Worm (Caenorhabditis elegans) whole organism, early embryonic: Measurements from ENCODE around the gene dgtr-1.

Source experiments
- ama-1 ChIP-seq: fragments of 150-350 bp; optimal IDR thresholded peaks from 2 replicates; lab custom pipeline; 2014
- hmbx-1 ChIP-seq: sonication (generic microtip); optimal IDR thresholded peaks from 2 replicates; lab custom pipeline; 2016; ENCODE audit warnings: mild to moderate bottlenecking, missing genetic modification characterization, missing compliant biosample characterization
- pes-1 ChIP-seq: fragments of 200-800 bp; sonication (Bioruptor generic); IDR thresholded peaks from 2 replicates; pipeline ENCODE4 v1.3.6; 2022; ENCODE audit warnings: missing genetic modification reagents, missing genetic modification characterization, missing compliant biosample characterization
- sea-1 ChIP-seq: fragments of 200-800 bp; sonication (Bioruptor generic); conservative IDR thresholded peaks from 2 replicates; pipeline ENCODE4 v1.3.6; 2022; ENCODE audit warnings: missing genetic modification characterization, missing compliant biosample characterization

DNA sequence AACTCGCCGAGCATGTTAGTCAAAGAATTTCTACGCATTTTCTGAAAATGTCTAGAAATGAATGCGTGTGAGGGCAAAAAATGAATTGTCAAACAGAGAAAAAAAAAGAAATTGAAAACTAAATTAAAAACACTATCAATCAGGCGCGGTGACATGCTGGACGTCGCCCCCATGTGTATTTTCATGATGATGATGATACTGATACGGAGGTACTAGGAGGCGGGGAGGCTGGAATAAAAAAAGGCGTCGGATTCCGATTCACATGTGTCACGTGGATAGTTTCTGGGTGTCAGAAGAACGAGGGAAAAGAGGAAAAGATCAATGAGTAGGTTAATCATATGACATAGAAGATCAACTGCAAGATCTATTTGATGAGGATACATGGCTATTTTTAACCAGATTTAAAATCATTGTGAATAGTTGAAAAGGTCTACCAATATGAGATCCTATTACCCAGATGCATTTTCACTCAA, 8.5 kb downstream of the dgtr-1 start, which contains the start of gene W01A11.7:
- no peak for TF ChIP-seq ama-1 (lab: Kevin White, UChicago)
- TF ChIP-seq pes-1 (GFP tag; lab: Robert Waterston, UW): no peak
- TF ChIP-seq hmbx-1 (tag; lab: Kevin White, UChicago): no peak
- no peak for TF ChIP-seq sea-1
